Worm (Caenorhabditis elegans): Measurements from ENCODE around the gene clc-4.

The clc-4 gene

ce11 chrX:10821160-10821559 is 37.4 kb upstream of the clc-4 start (continued):
- TF ChIP-seq cey-2 (tag; optimal IDR thresholded peaks at IDR 0.05; ENCODE audit: borderline replicate concordance, insufficient read depth) (no peak), ama-1 (optimal IDR thresholded peaks at IDR 0.05) (no peak), mdt-29 (GFP tag; IDR thresholded peaks at IDR 0.05) (0 out of 2 replicates have a peak, but pooled peaks have one; percentile 47), ceh-62 (tag; optimal IDR thresholded peaks at IDR 0.05) (no peak), nhr-42 (GFP tag; IDR thresholded peaks at IDR 0.05) (peak; percentile 75; the same call in 1 of the 2 replicates), nhr-77 (tag; optimal IDR thresholded peaks at IDR 0.05) (no peak), ztf-7 (tag; optimal IDR thresholded peaks at IDR 0.05) (no peak), attf-4 (tag; optimal IDR thresholded peaks at IDR 0.05) (no peak), ceh-82 (tag; optimal IDR thresholded peaks at IDR 0.05) (no peak), duxl-1 (tag; optimal IDR thresholded peaks at IDR 0.05; ENCODE audit: poor library complexity) (peak; percentile 69), F49E8.2 (tag; optimal IDR thresholded peaks at IDR 0.05; ENCODE audit: borderline replicate concordance) (no peak), zfp-3 (GFP tag; conservative IDR thresholded peaks at IDR 0.05) (peak; percentile 72), fkh-10 (GFP tag; optimal IDR thresholded peaks at IDR 0.05) (no peak), vab-7 (GFP tag; IDR thresholded peaks at IDR 0.05) (peak; percentile 86), lin-15B (tag; optimal IDR thresholded peaks at IDR 0.05) (no peak), lin-13 (GFP tag; optimal IDR thresholded peaks at IDR 0.05) (no peak), dmd-9 (GFP tag; IDR thresholded peaks at IDR 0.05) (no peak), php-3 (GFP tag; IDR thresholded peaks at IDR 0.05) (peak; percentile 58; the same call in 1 of the 2 replicates), mdl-1 (tag; optimal IDR thresholded peaks at IDR 0.05) (peak in 1 of 2 experiments; percentile 54), lsy-2 (tag; optimal IDR thresholded peaks at IDR 0.05) (no peak), zip-2 (tag; optimal IDR thresholded peaks at IDR 0.05) (no peak), dpl-1 (GFP tag; optimal IDR thresholded peaks at IDR 0.05) (no peak), tag-97 (GFP tag; IDR thresholded peaks at IDR 0.05) (0 out of 2 replicates have a peak, but pooled peaks have one; percentile 40), lin-39 (tag; optimal IDR thresholded peaks at IDR 0.05) (no peak), dmd-8 (GFP tag; IDR thresholded peaks at IDR 0.05) (peak; percentile 92), aly-2 (tag; optimal IDR thresholded peaks at IDR 0.05) (no peak), T20F7.1 (GFP tag; optimal IDR thresholded peaks at IDR 0.05) (no peak), Y75B8A.6 (GFP tag; IDR thresholded peaks at IDR 0.05) (0 out of 2 replicates have a peak, but pooled peaks have one; percentile 53), saeg-2 (GFP tag; IDR thresholded peaks at IDR 0.05) (0 out of 2 replicates have a peak, but pooled peaks have one; percentile 39), sdz-12 (GFP tag; optimal IDR thresholded peaks at IDR 0.05) (no peak), daf-12 (tag; optimal IDR thresholded peaks at IDR 0.05) (no peak), unc-130 (GFP tag; optimal IDR thresholded peaks at IDR 0.05) (peak; percentile 35), lin-29 (GFP tag; IDR thresholded peaks at IDR 0.05) (0 out of 2 replicates have a peak, but pooled peaks have one; percentile 33), nhr-237 (tag; optimal IDR thresholded peaks at IDR 0.05) (no peak), dmd-6 (GFP tag; IDR thresholded peaks at IDR 0.05) (peak; percentile 65), Y5F2A.4 (GFP tag; optimal IDR thresholded peaks at IDR 0.05) (peak; percentile 42), mxl-2 (GFP tag; conservative IDR thresholded peaks at IDR 0.05) (peak; percentile 52; the same call in 1 of the 2 replicates), skn-1 (tag; optimal IDR thresholded peaks at IDR 0.05) (no peak), Y48G9A.11 (GFP tag; IDR thresholded peaks at IDR 0.05) (peak; percentile 73), Y105C5A.15 (GFP tag; IDR thresholded peaks at IDR 0.05) (no peak), snpc-1.2 (GFP tag; IDR thresholded peaks at IDR 0.05) (peak; percentile 89), ceh-20 (GFP tag; IDR thresholded peaks at IDR 0.05) (0 out of 2 replicates have a peak, but pooled peaks have one; percentile 50), zip-11 (GFP tag; IDR thresholded peaks at IDR 0.05) (0 out of 2 replicates have a peak, but pooled peaks have one; percentile 55), ces-1 (GFP tag; optimal IDR thresholded peaks at IDR 0.05) (no peak), R02D3.7 (tag; optimal IDR thresholded peaks at IDR 0.05) (no peak), spr-1 (tag; optimal IDR thresholded peaks at IDR 0.05) (peak; percentile 49), F44E2.7 (GFP tag; IDR thresholded peaks at IDR 0.05) (peak; percentile 80; the same call in 1 of the 2 replicates)

Measured in whole organism, L4 larva.